Fruit fly (Drosophila melanogaster): ENCODE data around the gene mRpL45.

The mRpL45 gene

DNA sequence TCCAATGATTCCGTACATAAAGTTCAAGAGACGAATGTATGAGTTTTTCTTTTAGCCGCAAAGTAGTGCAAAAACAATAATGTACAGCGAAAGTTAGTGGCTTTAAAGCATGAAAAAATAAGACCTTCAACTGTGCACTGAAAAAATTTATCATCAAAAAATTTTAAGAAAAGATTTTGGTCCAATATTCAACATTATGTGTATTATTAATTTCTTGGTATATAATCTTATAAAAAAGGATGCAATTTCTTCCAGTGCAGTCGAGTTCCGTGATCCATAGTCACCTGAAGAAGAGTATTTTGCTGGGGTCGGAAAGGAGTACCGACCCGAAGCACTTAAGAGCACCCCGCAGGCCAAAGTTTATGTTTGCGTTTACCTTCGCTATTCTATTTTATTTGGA is 50.3 kb downstream of the mRpL45 start (continued):
- TF ChIP-seq Nf-YB (GFP tag; optimal IDR thresholded peaks at IDR 0.05) (no peak), CG6175 (GFP tag; IDR thresholded peaks at IDR 0.05) (no peak), CG2875 (GFP tag; optimal IDR thresholded peaks at IDR 0.05) (no peak), Ravus (GFP tag; IDR thresholded peaks at IDR 0.05) (peak; percentile 1; the same call in 1 of the 2 replicates), CG2120 (GFP tag; optimal IDR thresholded peaks at IDR 0.05) (peak; percentile 24), CG14710 (tag; optimal IDR thresholded peaks at IDR 0.05) (no peak), dpn (GFP tag; optimal IDR thresholded peaks at IDR 0.05) (peak in 1 of 2 experiments; percentile 28), CG7963 (GFP tag; IDR thresholded peaks at IDR 0.05; ENCODE audit: partially characterized antibody) (no peak), sna (GFP tag; IDR thresholded peaks at IDR 0.05; ENCODE audit: partially characterized antibody) (no peak), phol (tag; optimal IDR thresholded peaks at IDR 0.05) (peak; percentile 6), onecut (GFP tag; IDR thresholded peaks at IDR 0.05) (no peak), Hr51 (GFP tag; optimal IDR thresholded peaks at IDR 0.05) (peak in 1 of 2 experiments; percentile 48), CG15696 (tag; optimal IDR thresholded peaks at IDR 0.05) (no peak), CG13424 (tag; optimal IDR thresholded peaks at IDR 0.05) (peak; percentile 7), Adf1 (GFP tag; IDR thresholded peaks at IDR 0.05) (0 out of 2 replicates have a peak, but pooled peaks have one; percentile 13), pho (GFP tag; optimal IDR thresholded peaks at IDR 0.05) (no peak), slbo (GFP tag; IDR thresholded peaks at IDR 0.05) (peak; percentile 82), trem (tag; optimal IDR thresholded peaks at IDR 0.05) (no peak), Ada2b (GFP tag; IDR thresholded peaks at IDR 0.05) (no peak), CG2202 (tag; optimal IDR thresholded peaks at IDR 0.05) (no peak), Trl (optimal IDR thresholded peaks at IDR 0.05) (no peak), Trl (GFP tag; optimal IDR thresholded peaks at IDR 0.05) (peak; percentile 9), vvl (GFP tag; IDR thresholded peaks at IDR 0.05) (peak; percentile 28; the same call in 1 of the 2 replicates), sisA (GFP tag; IDR thresholded peaks at IDR 0.05) (peak; percentile 55), CG17328 (GFP tag; IDR thresholded peaks at IDR 0.05) (peak; percentile 58), E2f1 (GFP tag; IDR thresholded peaks at IDR 0.05) (0 out of 2 replicates have a peak, but pooled peaks have one; percentile 22), lola (GFP tag; optimal IDR thresholded peaks at IDR 0.05) (no peak), oc (tag; optimal IDR thresholded peaks at IDR 0.05) (no peak), wor (GFP tag; IDR thresholded peaks at IDR 0.05) (0 out of 2 replicates have a peak, but pooled peaks have one; percentile 34), Xbp1 (GFP tag; optimal IDR thresholded peaks at IDR 0.05) (peak; percentile 37), CG17186 (GFP tag; optimal IDR thresholded peaks at IDR 0.05) (no peak), chm (GFP tag; IDR thresholded peaks at IDR 0.05) (no peak), hkb (optimal IDR thresholded peaks at IDR 0.05) (no peak), hkb (GFP tag; IDR thresholded peaks at IDR 0.05) (peak; percentile 72), MBD-R2 (GFP tag; IDR thresholded peaks at IDR 0.05) (no peak), Opbp (GFP tag; IDR thresholded peaks at IDR 0.05; ENCODE audit: partially characterized antibody) (no peak), Atf6 (GFP tag; IDR thresholded peaks at IDR 0.05) (peak; percentile 59), dmrt11E (tag; optimal IDR thresholded peaks at IDR 0.05) (peak; percentile 31), CG1647 (GFP tag; optimal IDR thresholded peaks at IDR 0.05) (no peak), gem (tag; optimal IDR thresholded peaks at IDR 0.05) (peak; percentile 54), ase (GFP tag; IDR thresholded peaks at IDR 0.05) (peak; percentile 6; the same call in 1 of the 3 replicates), CoRest (tag; optimal IDR thresholded peaks at IDR 0.05) (peak; percentile 23), sc (optimal IDR thresholded peaks at IDR 0.05) (no peak), sc (GFP tag; optimal IDR thresholded peaks at IDR 0.05) (peak; percentile 13), stc (GFP tag; IDR thresholded peaks at IDR 0.05) (peak; percentile 31; the same call in 1 of the 2 replicates), ro (GFP tag; IDR thresholded peaks at IDR 0.05) (no peak), CG13123 (GFP tag; optimal IDR thresholded peaks at IDR 0.05) (peak; percentile 4), CG1024 (GFP tag; IDR thresholded peaks at IDR 0.05) (0 out of 2 replicates have a peak, but pooled peaks have one; percentile 31), Neu2 (GFP tag; optimal IDR thresholded peaks at IDR 0.05; ENCODE audit: borderline replicate concordance) (no peak), corto (GFP tag; optimal IDR thresholded peaks at IDR 0.05) (no peak), maf-S (GFP tag; optimal IDR thresholded peaks at IDR 0.05) (no peak)
